Fruit fly (Drosophila melanogaster) whole organism, prepupa: ENCODE results near the gene CG15638.
A peak's percentile ranks its signal among the peaks of the same experiment; 100 is the strongest.

Source experiments
- Blimp-1 ChIP-seq: fragments of 200-800 bp; sonication (Bioruptor generic); optimal IDR thresholded peaks from 3 replicates; lab custom pipeline; 2017; ENCODE audit warnings: missing biosample characterization, missing genetic modification characterization, mild to moderate bottlenecking, moderate library complexity, missing genetic modification reagents
- CG10631 ChIP-seq: fragments of 200-800 bp; sonication (Bioruptor generic); optimal IDR thresholded peaks from 2 replicates; lab custom pipeline; 2016; ENCODE audit warnings: missing biosample characterization, missing genetic modification characterization
- CG10669 ChIP-seq: fragments of 200-800 bp; sonication (Bioruptor generic); optimal IDR thresholded peaks from 3 replicates; lab custom pipeline; 2018; ENCODE audit warnings: missing biosample characterization, mild to moderate bottlenecking, missing genetic modification characterization, moderate library complexity
- CG11294 ChIP-seq: fragments of 200-800 bp; sonication (Bioruptor generic); IDR thresholded peaks from 2 replicates; pipeline ENCODE4 v1.3.6; 2022; ENCODE audit warnings: missing biosample characterization, missing genetic modification characterization
- CG11762 ChIP-seq: fragments of 200-800 bp; sonication (Bioruptor generic); optimal IDR thresholded peaks from 3 replicates; lab custom pipeline; 2016; ENCODE audit warnings: missing biosample characterization, missing genetic modification characterization; ENCODE audit not compliant: insufficient read depth
- CG11902 ChIP-seq: fragments of 200-800 bp; sonication (Bioruptor generic); optimal IDR thresholded peaks from 3 replicates; lab custom pipeline; 2016; ENCODE audit warnings: missing biosample characterization, missing genetic modification characterization
- CG15336 ChIP-seq: fragments of 200-800 bp; sonication (Bioruptor generic); IDR thresholded peaks from 2 replicates; pipeline ENCODE4 v1.3.6; 2022; ENCODE audit warnings: missing biosample characterization, missing genetic modification characterization
- CG16779 ChIP-seq: fragments of 200-800 bp; sonication (Bioruptor generic); optimal IDR thresholded peaks from 3 replicates; lab custom pipeline; 2017; ENCODE audit warnings: missing biosample characterization, mild to moderate bottlenecking, missing genetic modification characterization
- CG3032 ChIP-seq: fragments of 200-800 bp; optimal IDR thresholded peaks from 2 replicates; lab custom pipeline; 2019; ENCODE audit warnings: missing biosample characterization, mild to moderate bottlenecking, missing genetic modification characterization, moderate library complexity
- CG31627 ChIP-seq: fragments of 200-800 bp; sonication (Bioruptor generic); optimal IDR thresholded peaks from 3 replicates; lab custom pipeline; 2016; ENCODE audit warnings: missing biosample characterization, missing genetic modification characterization
- CG32006 ChIP-seq: fragments of 200-800 bp; sonication (Bioruptor generic); optimal IDR thresholded peaks from 3 replicates; lab custom pipeline; 2017; ENCODE audit warnings: missing biosample characterization, mild to moderate bottlenecking, missing genetic modification characterization
- CG34406 ChIP-seq: fragments of 200-800 bp; sonication (Bioruptor generic); optimal IDR thresholded peaks from 3 replicates; lab custom pipeline; 2016; ENCODE audit warnings: missing biosample characterization, missing genetic modification characterization
- CG3919 ChIP-seq: fragments of 200-800 bp; sonication (Bioruptor generic); optimal IDR thresholded peaks from 3 replicates; lab custom pipeline; 2016; ENCODE audit warnings: missing biosample characterization, missing genetic modification characterization
- CG4318 ChIP-seq: fragments of 200-800 bp; sonication (Bioruptor generic); optimal IDR thresholded peaks from 3 replicates; lab custom pipeline; 2017; ENCODE audit warnings: missing biosample characterization, mild to moderate bottlenecking, missing genetic modification characterization
- CG6163 ChIP-seq: fragments of 200-800 bp; sonication (Bioruptor generic); IDR thresholded peaks from 3 replicates; pipeline ENCODE4 v1.3.6; 2022; ENCODE audit warnings: missing biosample characterization, missing genetic modification characterization
- CG6276 ChIP-seq: fragments of 200-800 bp; sonication (Bioruptor generic); optimal IDR thresholded peaks from 2 replicates; lab custom pipeline; 2017; ENCODE audit warnings: missing biosample characterization, mild to moderate bottlenecking, missing genetic modification characterization
- CG6792 ChIP-seq: fragments of 200-800 bp; sonication (Bioruptor generic); optimal IDR thresholded peaks from 3 replicates; lab custom pipeline; 2016; ENCODE audit warnings: missing biosample characterization, missing genetic modification characterization
- CG6808 ChIP-seq: fragments of 200-800 bp; sonication (Bioruptor generic); optimal IDR thresholded peaks from 3 replicates; lab custom pipeline; 2017; ENCODE audit warnings: missing biosample characterization, missing genetic modification characterization, mild to moderate bottlenecking, moderate library complexity, missing genetic modification reagents
- CG7368 ChIP-seq: fragments of 200-800 bp; sonication (Bioruptor generic); optimal IDR thresholded peaks from 3 replicates; lab custom pipeline; 2016; ENCODE audit warnings: missing biosample characterization, missing genetic modification characterization
- CG8319 ChIP-seq: fragments of 200-800 bp; sonication (Bioruptor generic); optimal IDR thresholded peaks from 3 replicates; lab custom pipeline; 2016; ENCODE audit warnings: missing biosample characterization, missing genetic modification characterization
- CG8632 ChIP-seq: fragments of 200-800 bp; sonication (Bioruptor generic); optimal IDR thresholded peaks from 3 replicates; lab custom pipeline; 2016; ENCODE audit warnings: missing biosample characterization, missing genetic modification characterization
- CG9139 ChIP-seq: fragments of 200-800 bp; sonication (Bioruptor generic); optimal IDR thresholded peaks from 3 replicates; lab custom pipeline; 2017; ENCODE audit warnings: missing biosample characterization, mild to moderate bottlenecking, missing genetic modification characterization
- Eip75B ChIP-seq: fragments of 200-800 bp; sonication (Bioruptor generic); optimal IDR thresholded peaks from 3 replicates; lab custom pipeline; 2016; ENCODE audit warnings: missing biosample characterization, missing genetic modification characterization
- Eip78C ChIP-seq: fragments of 200-800 bp; sonication (Bioruptor generic); peaks from one replicate; lab custom pipeline; 2016; ENCODE audit warnings: missing biosample characterization, missing genetic modification characterization
- Ets96B ChIP-seq: fragments of 200-800 bp; optimal IDR thresholded peaks from 2 replicates; lab custom pipeline; 2019; ENCODE audit warnings: missing biosample characterization, mild to moderate bottlenecking, missing genetic modification characterization, moderate library complexity
- Hr38 ChIP-seq: sonication (Bioruptor generic); optimal IDR thresholded peaks from 2 replicates; lab custom pipeline; 2016; ENCODE audit warnings: missing biosample characterization, missing genetic modification characterization
- Hr4 ChIP-seq: fragments of 200-800 bp; sonication (Bioruptor generic); optimal IDR thresholded peaks from 3 replicates; lab custom pipeline; 2016; ENCODE audit warnings: missing biosample characterization, missing genetic modification characterization
- Lpt ChIP-seq: fragments of 200-800 bp; sonication (Bioruptor generic); optimal IDR thresholded peaks from 3 replicates; lab custom pipeline; 2016; ENCODE audit warnings: missing biosample characterization, missing genetic modification characterization
- Met ChIP-seq: fragments of 200-800 bp; sonication (Bioruptor generic); optimal IDR thresholded peaks from 3 replicates; lab custom pipeline; 2016; ENCODE audit warnings: missing biosample characterization, missing genetic modification characterization
- OdsH ChIP-seq: fragments of 200-800 bp; sonication (Bioruptor generic); optimal IDR thresholded peaks from 3 replicates; lab custom pipeline; 2016; ENCODE audit warnings: missing biosample characterization, missing genetic modification characterization
- Smox ChIP-seq: fragments of 200-800 bp; sonication (Bioruptor generic); optimal IDR thresholded peaks from 3 replicates; lab custom pipeline; 2016; ENCODE audit warnings: missing biosample characterization, missing genetic modification characterization
- Sox102F ChIP-seq: fragments of 200-800 bp; sonication (Bioruptor generic); optimal IDR thresholded peaks from 2 replicates; lab custom pipeline; 2016; ENCODE audit warnings: missing biosample characterization, mild to moderate bottlenecking, missing genetic modification characterization
- Sox15 ChIP-seq: fragments of 200-800 bp; sonication (Bioruptor generic); optimal IDR thresholded peaks from 3 replicates; lab custom pipeline; 2016; ENCODE audit warnings: missing biosample characterization, missing genetic modification characterization
- acj6 ChIP-seq: fragments of 200-800 bp; sonication (Bioruptor generic); optimal IDR thresholded peaks from 3 replicates; lab custom pipeline; 2016; ENCODE audit warnings: missing biosample characterization, missing genetic modification characterization
- cyc ChIP-seq: fragments of 200-800 bp; sonication (Bioruptor generic); optimal IDR thresholded peaks from 3 replicates; lab custom pipeline; 2016; ENCODE audit warnings: missing biosample characterization, missing genetic modification characterization
- dac ChIP-seq: fragments of 200-800 bp; sonication (Bioruptor generic); optimal IDR thresholded peaks from 2 replicates; lab custom pipeline; 2017; ENCODE audit warnings: missing biosample characterization, mild to moderate bottlenecking, missing genetic modification characterization
- dsx ChIP-seq: fragments of 200-800 bp; optimal IDR thresholded peaks from 3 replicates; lab custom pipeline; 2019; ENCODE audit warnings: missing biosample characterization, mild to moderate bottlenecking, missing genetic modification characterization, moderate library complexity; ENCODE audit not compliant: poor library complexity, severe bottlenecking
- eg ChIP-seq: fragments of 200-800 bp; sonication (Bioruptor generic); IDR thresholded peaks from 3 replicates; pipeline ENCODE4 v1.3.6; 2022; ENCODE audit warnings: missing biosample characterization, missing genetic modification characterization
- esn ChIP-seq: fragments of 200-800 bp; sonication (Bioruptor generic); optimal IDR thresholded peaks from 2 replicates; lab custom pipeline; 2016; ENCODE audit warnings: missing biosample characterization, mild to moderate bottlenecking, missing genetic modification characterization, moderate library complexity
- fd59A ChIP-seq: fragments of 200-800 bp; sonication (Bioruptor generic); optimal IDR thresholded peaks from 2 replicates; lab custom pipeline; 2017; ENCODE audit warnings: missing biosample characterization, mild to moderate bottlenecking, missing genetic modification characterization, missing genetic modification reagents
- fd85E ChIP-seq: fragments of 200-800 bp; sonication (Bioruptor generic); optimal IDR thresholded peaks from 3 replicates; lab custom pipeline; 2016; ENCODE audit warnings: missing biosample characterization, missing genetic modification characterization
- fkh ChIP-seq: fragments of 200-800 bp; sonication (Bioruptor generic); optimal IDR thresholded peaks from 3 replicates; lab custom pipeline; 2017; ENCODE audit warnings: missing biosample characterization, mild to moderate bottlenecking, missing genetic modification characterization, moderate library complexity
- lz ChIP-seq: fragments of 200-800 bp; sonication (Bioruptor generic); optimal IDR thresholded peaks from 3 replicates; lab custom pipeline; 2016; ENCODE audit warnings: missing biosample characterization, missing genetic modification characterization
- net ChIP-seq: fragments of 200-800 bp; sonication (Bioruptor generic); optimal IDR thresholded peaks from 3 replicates; lab custom pipeline; 2016; ENCODE audit warnings: missing biosample characterization, missing genetic modification characterization
- pdm3 ChIP-seq: fragments of 200-800 bp; sonication (Bioruptor generic); optimal IDR thresholded peaks from 3 replicates; lab custom pipeline; 2016; ENCODE audit warnings: missing biosample characterization, missing genetic modification characterization
- salr ChIP-seq, 2 experiments: fragments of 200-800 bp; sonication (Bioruptor generic); optimal IDR thresholded peaks; 3 replicates each; lab custom pipeline; 2016 to 2018; ENCODE audit warnings: missing biosample characterization in 2 of 2, missing genetic modification characterization in 2 of 2, mild to moderate bottlenecking in 1 of 2
- spab ChIP-seq: fragments of 200-800 bp; sonication (Bioruptor generic); optimal IDR thresholded peaks from 2 replicates; lab custom pipeline; 2017; ENCODE audit warnings: missing biosample characterization, mild to moderate bottlenecking, missing genetic modification characterization, missing genetic modification reagents
- ss ChIP-seq, 2 experiments: fragments of 200-800 bp; sonication (Bioruptor generic); optimal IDR thresholded peaks; 2 replicates in 1 of 2; 3 replicates in 1 of 2; lab custom pipeline; 2017 to 2018; ENCODE audit warnings: mild to moderate bottlenecking in 2 of 2, missing biosample characterization in 2 of 2, missing genetic modification characterization in 2 of 2, moderate library complexity in 1 of 2
- svp ChIP-seq: fragments of 200-800 bp; sonication (Bioruptor generic); peaks from one replicate; lab custom pipeline; 2016; ENCODE audit warnings: missing biosample characterization, missing genetic modification characterization
- topi ChIP-seq: fragments of 200-800 bp; sonication (Bioruptor generic); optimal IDR thresholded peaks from 3 replicates; lab custom pipeline; 2016; ENCODE audit warnings: missing biosample characterization, missing genetic modification characterization

Gene CG15638

DNA sequence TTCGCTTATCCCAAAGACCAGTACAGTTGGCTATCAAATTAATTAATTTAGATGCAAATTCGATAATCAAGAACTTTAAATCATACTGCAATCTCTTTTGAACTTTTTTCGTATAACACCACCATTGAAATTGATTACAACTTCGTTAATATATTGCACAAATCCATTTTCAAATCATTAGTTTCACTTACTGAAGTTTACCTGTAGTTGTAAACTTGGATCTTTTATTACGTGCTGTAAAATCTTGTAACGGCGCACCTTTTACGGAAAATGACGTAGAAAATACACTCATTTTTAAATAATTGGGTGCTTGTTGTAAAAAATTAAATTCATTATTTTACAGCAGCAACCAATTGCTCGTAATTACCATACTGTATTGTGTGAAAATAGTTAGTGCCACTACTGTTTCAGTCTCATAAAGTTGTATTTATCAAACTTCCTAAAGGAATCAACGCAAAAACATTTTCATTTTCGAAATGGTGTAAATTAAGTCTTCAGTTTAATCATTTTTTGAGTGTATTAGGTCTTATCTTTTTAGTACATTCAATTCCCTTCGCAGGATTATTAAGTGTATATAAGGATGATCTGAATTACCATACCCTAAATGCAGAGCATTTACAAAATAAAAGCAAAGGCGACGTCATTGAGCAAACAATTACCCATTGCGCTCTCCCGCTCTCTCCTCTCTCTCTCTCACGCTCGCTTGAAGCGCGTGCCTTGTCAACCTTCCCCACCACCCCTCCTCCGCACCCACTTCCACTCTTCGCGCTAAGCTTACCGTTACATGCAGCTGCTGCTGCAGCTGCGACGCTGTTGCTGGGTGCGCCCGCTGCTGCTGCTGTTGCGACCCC is 23.2 kb downstream of the CG15638 start:
- TF ChIP-seq eg (GFP tag; lab: Robert Waterston, UW) (peak; percentile 58), CG3032 (tag; lab: Kevin White, UChicago) (peak; percentile 2), fd85E (GFP tag; lab: Kevin White, UChicago) (no peak), CG11902 (GFP tag; lab: Kevin White, UChicago) (peak; percentile 8), Sox15 (peak; percentile 5), CG4318 (no peak), CG16779 (tag; lab: Kevin White, UChicago) (no peak), pdm3 (peak; percentile 46), dsx (GFP tag; lab: Kevin White, UChicago) (no peak), Ets96B (no peak), CG15336 (GFP tag; lab: Robert Waterston, UW) (peak; percentile 36), Smox (GFP tag; lab: Kevin White, UChicago) (peak; percentile 39), lz (GFP tag; lab: Kevin White, UChicago) (no peak), CG8319 (GFP tag; lab: Kevin White, UChicago) (peak; percentile 10), CG8632 (GFP tag; lab: Kevin White, UChicago) (peak; percentile 25), Hr38 (GFP tag; lab: Kevin White, UChicago) (no peak), Eip78C (GFP tag; lab: Kevin White, UChicago) (peak; percentile 78), net (no peak), CG10631 (GFP tag; lab: Kevin White, UChicago) (peak; percentile 17), salr (GFP tag; optimal IDR thresholded peaks at IDR 0.05; lab: Kevin White, UChicago) (peak in 1 of 2 experiments; percentile 28), dac (GFP tag; lab: Kevin White, UChicago) (no peak), CG34406 (GFP tag; lab: Kevin White, UChicago) (peak; percentile 2), ss (GFP tag; optimal IDR thresholded peaks at IDR 0.05; lab: Kevin White, UChicago) (peak in 1 of 2 experiments; percentile 2), CG6808 (GFP tag; lab: Kevin White, UChicago) (no peak), acj6 (GFP tag; lab: Kevin White, UChicago) (peak; percentile 2), CG32006 (GFP tag; lab: Kevin White, UChicago) (peak; percentile 66), CG31627 (GFP tag; lab: Kevin White, UChicago) (peak; percentile 42), Blimp-1 (GFP tag; lab: Kevin White, UChicago) (no peak), topi (GFP tag; lab: Kevin White, UChicago) (peak; percentile 45), svp (peak; percentile 19), fd59A (GFP tag; lab: Kevin White, UChicago) (no peak), CG11762 (no peak), OdsH (peak; percentile 44), Hr4 (GFP tag; lab: Kevin White, UChicago) (peak; percentile 68), CG11294 (peak; percentile 5; the same call in 1 of the 2 replicates), spab (GFP tag; lab: Kevin White, UChicago) (no peak), cyc (GFP tag; lab: Kevin White, UChicago) (peak; percentile 15), fkh (GFP tag; lab: Kevin White, UChicago) (peak; percentile 25), CG9139 (GFP tag; lab: Kevin White, UChicago) (no peak), CG6163 (GFP tag; lab: Robert Waterston, UW) (peak; percentile 75), Eip75B (GFP tag; lab: Kevin White, UChicago) (no peak), CG7368 (GFP tag; lab: Kevin White, UChicago) (peak; percentile 7), CG6276 (GFP tag; lab: Kevin White, UChicago) (no peak), CG3919 (peak; percentile 18), Sox102F (GFP tag; lab: Kevin White, UChicago) (no peak), CG10669 (GFP tag; lab: Kevin White, UChicago) (no peak), Met (GFP tag; lab: Kevin White, UChicago) (peak; percentile 33), Lpt (no peak), esn (peak; percentile 28), CG6792 (GFP tag; lab: Kevin White, UChicago) (no peak)
